Worm (Caenorhabditis elegans): ENCODE measurements around the gene srx-43.
"Not testable (repeated sequence)": the region's sequence is repeated elsewhere in the genome, so short reads cannot be mapped to it uniquely, and the experiment has no call there.

srx-43 gene

ce11 chrV:16032761-16033160 is 15.0 kb downstream of the srx-43 start, which contains the start of gene T10C6.16:
TSS of gene T10C6.16 (minus strand) at chrV:16033005.
- peak in 1 of 2 experiments; percentile 97 for TF ChIP-seq unc-62 (GFP tag; optimal IDR thresholded peaks at IDR 0.05 in 1 of 2)
- TF ChIP-seq unc-62 (tag; optimal IDR thresholded peaks at IDR 0.05) = no peak
- TF ChIP-seq zip-2 (tag; optimal IDR thresholded peaks at IDR 0.05) = no peak
- no peak for TF ChIP-seq mdt-29 (GFP tag; IDR thresholded peaks at IDR 0.05)
- TF ChIP-seq aha-1 (tag) = peak; percentile 79
- 0 out of 2 replicates have a peak, but pooled peaks have one; percentile 8 for TF ChIP-seq snpc-1.2 (GFP tag; IDR thresholded peaks at IDR 0.05)
- TF ChIP-seq hmg-1.1 (GFP tag; IDR thresholded peaks at IDR 0.05) = no peak

ce11 chrV:16033491-16033890 is 15.7 kb downstream of the srx-43 start:
- TF ChIP-seq lin-1 (GFP tag; IDR thresholded peaks at IDR 0.05) = no peak
- TF ChIP-seq aly-2 (tag; optimal IDR thresholded peaks at IDR 0.05) = no peak
- no peak for TF ChIP-seq madf-5 (GFP tag; IDR thresholded peaks at IDR 0.05)
- peak; percentile 54 for TF ChIP-seq set-16 (GFP tag; IDR thresholded peaks at IDR 0.05)

ce11 chrV:16036166-16036565 is 18.4 kb downstream of the srx-43 start, which contains the start of gene T10C6.10:
TSS of gene T10C6.10 (plus strand) at chrV:16036413.
- TF ChIP-seq skn-1 (tag; optimal IDR thresholded peaks at IDR 0.05) = no peak
- no peak for TF ChIP-seq ces-1 (GFP tag; optimal IDR thresholded peaks at IDR 0.05)
- TF ChIP-seq daf-19 (GFP tag; conservative IDR thresholded peaks at IDR 0.05) = no peak
- TF ChIP-seq unc-62 (GFP tag; optimal IDR thresholded peaks at IDR 0.05 in 1 of 2) = no peak
- TF ChIP-seq unc-62 (tag; optimal IDR thresholded peaks at IDR 0.05) = no peak
- no peak for TF ChIP-seq Y75B8A.6 (GFP tag; IDR thresholded peaks at IDR 0.05)
- no peak for TF ChIP-seq cey-2 (tag; optimal IDR thresholded peaks at IDR 0.05; ENCODE audit: borderline replicate concordance, insufficient read depth)
- TF ChIP-seq R02D3.7 (tag; optimal IDR thresholded peaks at IDR 0.05) = no peak
- TF ChIP-seq gei-8 (GFP tag; optimal IDR thresholded peaks at IDR 0.05) = no peak
- no peak for TF ChIP-seq T26A8.4 (GFP tag; IDR thresholded peaks at IDR 0.05)
- no peak for TF ChIP-seq daf-12 (tag; optimal IDR thresholded peaks at IDR 0.05)
- TF ChIP-seq Y105C5A.15 (GFP tag; IDR thresholded peaks at IDR 0.05) = no peak
- TF ChIP-seq hif-1 (tag; optimal IDR thresholded peaks at IDR 0.05) = no peak
- TF ChIP-seq nhr-102 (tag; optimal IDR thresholded peaks at IDR 0.05) = no peak
- TF ChIP-seq nhr-111 (GFP tag; optimal IDR thresholded peaks at IDR 0.05) = no peak
- TF ChIP-seq dve-1 (tag; optimal IDR thresholded peaks at IDR 0.05; ENCODE audit: insufficient read depth) = no peak
- no peak for TF ChIP-seq zip-2 (tag; optimal IDR thresholded peaks at IDR 0.05)
- no peak for TF ChIP-seq lin-29 (GFP tag; IDR thresholded peaks at IDR 0.05)

- TF ChIP-seq dve-1 (tag; optimal IDR thresholded peaks at IDR 0.05; ENCODE audit: insufficient read depth) = peak; percentile 98
- TF ChIP-seq nhr-6 (tag; optimal IDR thresholded peaks at IDR 0.05) = peak; percentile 5
- peak; percentile 85 for TF ChIP-seq duxl-1 (tag; optimal IDR thresholded peaks at IDR 0.05; ENCODE audit: poor library complexity)
- TF ChIP-seq nhr-48 (tag; optimal IDR thresholded peaks at IDR 0.05) = peak; percentile 37
- peak; percentile 23 for TF ChIP-seq lin-38 (GFP tag; IDR thresholded peaks at IDR 0.05)
- TF ChIP-seq mes-2 (tag; optimal IDR thresholded peaks at IDR 0.05; ENCODE audit: poor library complexity, severe bottlenecking) = peak; percentile 80
- peak; percentile 32 for TF ChIP-seq rbr-2 (tag; optimal IDR thresholded peaks at IDR 0.05)
- TF ChIP-seq dpl-1 (GFP tag; optimal IDR thresholded peaks at IDR 0.05) = peak; percentile 48
- TF ChIP-seq spr-1 (tag; optimal IDR thresholded peaks at IDR 0.05) = peak; percentile 40
- TF ChIP-seq hlh-11 (tag; optimal IDR thresholded peaks at IDR 0.05) = peak; percentile 74
- TF ChIP-seq nhr-102 (tag; optimal IDR thresholded peaks at IDR 0.05) = peak; percentile 83
- TF ChIP-seq mep-1 (tag; optimal IDR thresholded peaks at IDR 0.05) = peak; percentile 75
- peak; percentile 64 for TF ChIP-seq nhr-28 (tag; optimal IDR thresholded peaks at IDR 0.05)
- TF ChIP-seq nhr-25 (tag; optimal IDR thresholded peaks at IDR 0.05; ENCODE audit: borderline replicate concordance, insufficient read depth) = peak; percentile 74
- peak; percentile 62; the same call in 1 of the 2 replicates for TF ChIP-seq php-3 (GFP tag; IDR thresholded peaks at IDR 0.05)
- TF ChIP-seq daf-16 (GFP tag; optimal IDR thresholded peaks at IDR 0.05) = not testable (repeated sequence)
- TF ChIP-seq daf-16 (tag; optimal IDR thresholded peaks at IDR 0.05) = peak; percentile 73
- peak; percentile 53 for TF ChIP-seq dmd-6 (GFP tag; IDR thresholded peaks at IDR 0.05)
- TF ChIP-seq nhr-42 (GFP tag; IDR thresholded peaks at IDR 0.05) = peak; percentile 72; the same call in 1 of the 2 replicates
- peak; percentile 94 for TF ChIP-seq aha-1 (tag)
Measured at ce11 chrV:16040140-16040827, 22.5 kb downstream of the srx-43 start, which contains the start of the genes his-4 and his-3. TSS of gene his-4 (minus strand) at chrV:16040515. TSS of gene his-3 (plus strand) at chrV:16040808.

Data from whole organism, L4 larva.